Worm (Caenorhabditis elegans) whole organism, L1 larva: ENCODE measurements around the gene nhr-232.
A peak's percentile ranks its signal among the peaks of the same experiment; 100 is the strongest.

ENCODE experiments used
- C04F5.9 ChIP-seq: sonication (generic microtip); optimal IDR thresholded peaks from 2 replicates; lab custom pipeline; 2016; ENCODE audit warnings: missing genetic modification characterization, missing compliant biosample characterization
- C34B4.2 ChIP-seq: sonication (generic microtip); optimal IDR thresholded peaks from 2 replicates; lab custom pipeline; 2017; ENCODE audit warnings: mild to moderate bottlenecking, missing genetic modification characterization, missing compliant biosample characterization
- F16B12.6 ChIP-seq: fragments of 150-350 bp; optimal IDR thresholded peaks from 2 replicates; lab custom pipeline; 2014; ENCODE audit warnings: missing biosample characterization, missing genetic modification characterization
- aha-1 ChIP-seq: fragments of 150-350 bp; optimal IDR thresholded peaks from 2 replicates; lab custom pipeline; 2014; ENCODE audit warnings: missing biosample characterization, missing genetic modification characterization
- blmp-1 ChIP-seq: fragments of 150-350 bp; optimal IDR thresholded peaks from 2 replicates; lab custom pipeline; 2014; ENCODE audit warnings: missing biosample characterization, missing genetic modification characterization
- ceh-63 ChIP-seq: fragments of 200-800 bp; sonication (Bioruptor generic); optimal IDR thresholded peaks from 2 replicates; lab custom pipeline; 2018; ENCODE audit warnings: mild to moderate bottlenecking, missing genetic modification characterization, missing compliant biosample characterization
- ceh-82 ChIP-seq, 3 experiments: fragments of 150-350 bp in 1 of 3; sonication (generic microtip) in 2 of 3; optimal IDR thresholded peaks; 2 replicates each; lab custom pipeline; 2014 to 2017; ENCODE audit warnings: missing biosample characterization in 3 of 3, missing genetic modification characterization in 3 of 3
- ceh-90 ChIP-seq: sonication (generic microtip); optimal IDR thresholded peaks from 2 replicates; lab custom pipeline; 2016; ENCODE audit warnings: missing genetic modification characterization, missing compliant biosample characterization
- dsc-1 ChIP-seq: sonication (generic microtip); optimal IDR thresholded peaks from 2 replicates; lab custom pipeline; 2016; ENCODE audit warnings: mild to moderate bottlenecking, missing genetic modification characterization, missing compliant biosample characterization
- efl-1 ChIP-seq, 4 experiments: fragments of 150-350 bp; optimal IDR thresholded peaks in 3 of 4; peaks in 1 of 4; 1 replicate in 1 of 4; 2 replicates in 3 of 4; lab custom pipeline; 2014; ENCODE audit warnings: missing biosample characterization in 2 of 4, missing genetic modification characterization in 2 of 4, missing genetic modification reagents in 2 of 4
- elt-2 ChIP-seq: sonication (generic microtip); optimal IDR thresholded peaks from 2 replicates; lab custom pipeline; 2016; ENCODE audit warnings: missing genetic modification characterization, mild to moderate bottlenecking, inconsistent platforms, missing compliant biosample characterization, missing genetic modification reagents
- elt-3 ChIP-seq, 6 experiments: fragments of 150-350 bp in 1 of 6; sonication (generic microtip); optimal IDR thresholded peaks; 2 replicates each; lab custom pipeline; 2017 to 2018; ENCODE audit warnings: missing biosample characterization in 6 of 6, missing genetic modification characterization in 6 of 6, inconsistent platforms in 1 of 6
- ets-5 ChIP-seq: fragments of 200-800 bp; sonication (Bioruptor generic); IDR thresholded peaks from 2 replicates; pipeline ENCODE4 v1.3.6; 2022; ENCODE audit warnings: missing genetic modification characterization, missing compliant biosample characterization
- fkh-10 ChIP-seq: sonication (generic microtip); optimal IDR thresholded peaks from 2 replicates; lab custom pipeline; 2017; ENCODE audit warnings: missing biosample characterization, missing genetic modification reagents, missing genetic modification characterization
- fkh-8 ChIP-seq: sonication (generic microtip); optimal IDR thresholded peaks from 2 replicates; lab custom pipeline; 2016; ENCODE audit warnings: mild to moderate bottlenecking, missing genetic modification characterization, missing compliant biosample characterization
- hpl-2 ChIP-seq: fragments of 150-350 bp; optimal IDR thresholded peaks from 2 replicates; lab custom pipeline; 2014; ENCODE audit warnings: missing biosample characterization, missing genetic modification reagents, missing genetic modification characterization
- irx-1 ChIP-seq: sonication (generic microtip); optimal IDR thresholded peaks from 2 replicates; lab custom pipeline; 2016; ENCODE audit warnings: missing genetic modification characterization, missing compliant biosample characterization
- isw-1 ChIP-seq: fragments of 200-800 bp; sonication (Bioruptor generic); IDR thresholded peaks from 2 replicates; pipeline ENCODE4 v1.3.6; 2022; ENCODE audit warnings: missing genetic modification characterization, missing compliant biosample characterization
- jun-1 ChIP-seq: fragments of 150-350 bp; optimal IDR thresholded peaks from 2 replicates; lab custom pipeline; 2014; ENCODE audit warnings: missing biosample characterization, missing genetic modification reagents, missing genetic modification characterization
- lin-13 ChIP-seq: fragments of 150-350 bp; optimal IDR thresholded peaks from 2 replicates; lab custom pipeline; 2014; ENCODE audit warnings: missing biosample characterization, missing genetic modification reagents, missing genetic modification characterization
- lin-14 ChIP-seq: fragments of 200-800 bp; sonication (Bioruptor generic); optimal IDR thresholded peaks from 2 replicates; lab custom pipeline; 2018; ENCODE audit warnings: mild to moderate bottlenecking, missing genetic modification characterization, moderate library complexity, missing compliant biosample characterization
- lin-39 ChIP-seq: fragments of 150-350 bp; optimal IDR thresholded peaks from 2 replicates; lab custom pipeline; 2014; ENCODE audit warnings: missing biosample characterization, missing genetic modification reagents, missing genetic modification characterization
- lir-3 ChIP-seq: sonication (generic microtip); optimal IDR thresholded peaks from 2 replicates; lab custom pipeline; 2016; ENCODE audit warnings: mild to moderate bottlenecking, missing genetic modification characterization, moderate library complexity, missing compliant biosample characterization; ENCODE audit not compliant: poor library complexity
- mdl-1 ChIP-seq, 2 experiments: fragments of 150-350 bp; optimal IDR thresholded peaks; 2 replicates each; lab custom pipeline; 2014 to 2017; ENCODE audit warnings: missing biosample characterization in 2 of 2, missing genetic modification characterization in 2 of 2, inconsistent platforms in 1 of 2
- nhr-47 ChIP-seq: sonication (generic microtip); optimal IDR thresholded peaks from 2 replicates; lab custom pipeline; 2016; ENCODE audit warnings: mild to moderate bottlenecking, missing genetic modification characterization, moderate library complexity, missing compliant biosample characterization
- nhr-71 ChIP-seq: sonication (generic microtip); optimal IDR thresholded peaks from 2 replicates; lab custom pipeline; 2016; ENCODE audit warnings: mild to moderate bottlenecking, missing genetic modification characterization, moderate library complexity, missing compliant biosample characterization
- nhr-85 ChIP-seq: sonication (generic microtip); peaks from one replicate; lab custom pipeline; 2016; ENCODE audit warnings: missing genetic modification characterization, inconsistent platforms, missing compliant biosample characterization
- nhr-90 ChIP-seq: sonication (generic microtip); optimal IDR thresholded peaks from 2 replicates; lab custom pipeline; 2016; ENCODE audit warnings: mild to moderate bottlenecking, missing genetic modification characterization, missing compliant biosample characterization; ENCODE audit not compliant: poor library complexity
- pag-3 ChIP-seq: sonication (generic microtip); optimal IDR thresholded peaks from 2 replicates; lab custom pipeline; 2017; ENCODE audit warnings: missing genetic modification characterization, mild to moderate bottlenecking, missing compliant biosample characterization, antibody characterized with exemption, borderline replicate concordance; ENCODE audit not compliant: insufficient read depth
- pax-3 ChIP-seq: fragments of 200-800 bp; sonication (Bioruptor generic); optimal IDR thresholded peaks from 2 replicates; lab custom pipeline; 2018; ENCODE audit warnings: mild to moderate bottlenecking, missing genetic modification characterization, moderate library complexity, missing compliant biosample characterization
- rnt-1 ChIP-seq: sonication (generic microtip); optimal IDR thresholded peaks from 2 replicates; lab custom pipeline; 2016; ENCODE audit warnings: mild to moderate bottlenecking, missing genetic modification characterization, moderate library complexity, missing compliant biosample characterization
- snpc-4 ChIP-seq: fragments of 150-350 bp; optimal IDR thresholded peaks from 2 replicates; lab custom pipeline; 2014; ENCODE audit warnings: missing biosample characterization, missing genetic modification characterization
- sox-4 ChIP-seq: sonication (generic microtip); optimal IDR thresholded peaks from 2 replicates; lab custom pipeline; 2016; ENCODE audit warnings: missing genetic modification characterization, missing compliant biosample characterization
- tlp-1 ChIP-seq: fragments of 150-350 bp; optimal IDR thresholded peaks from 2 replicates; lab custom pipeline; 2014; ENCODE audit warnings: missing biosample characterization, missing genetic modification characterization
- zag-1 ChIP-seq: fragments of 150-350 bp; optimal IDR thresholded peaks from 2 replicates; lab custom pipeline; 2014; ENCODE audit warnings: missing biosample characterization, missing genetic modification characterization
- zip-4 ChIP-seq: fragments of 200-800 bp; sonication (Bioruptor generic); optimal IDR thresholded peaks from 2 replicates; lab custom pipeline; 2018; ENCODE audit warnings: mild to moderate bottlenecking, missing genetic modification characterization, moderate library complexity, missing compliant biosample characterization
- ztf-4 ChIP-seq: fragments of 150-350 bp; optimal IDR thresholded peaks from 2 replicates; lab custom pipeline; 2014; ENCODE audit warnings: missing biosample characterization, missing genetic modification characterization

The nhr-232 gene

DNA sequence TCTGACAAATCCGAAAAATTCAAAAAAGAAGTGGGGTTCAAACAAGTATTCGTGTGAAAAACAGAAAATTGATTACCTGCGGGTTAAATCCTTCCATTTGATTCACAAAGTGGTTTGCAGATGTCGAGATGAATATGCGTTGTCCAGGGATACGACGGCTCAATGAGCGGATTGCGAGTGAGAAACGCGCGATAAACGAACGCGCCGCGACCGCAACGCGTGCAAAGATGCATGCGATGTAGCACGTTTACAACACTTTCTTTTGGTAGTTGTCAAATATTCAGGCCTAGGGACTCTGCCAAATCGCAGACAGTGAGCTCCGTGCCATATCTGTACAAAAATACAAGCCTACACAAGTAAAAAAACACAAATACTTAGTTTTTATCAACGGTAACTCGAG lies 17.3 kb upstream of the nhr-232 start, which contains the start of gene fubl-1 (continued):
- TF ChIP-seq snpc-4 (tag; lab: Kevin White, UChicago) = no peak
- TF ChIP-seq tlp-1 = no peak
- TF ChIP-seq dsc-1 (tag; lab: Kevin White, UChicago) = peak; percentile 25
- no peak for TF ChIP-seq ceh-90 (tag; lab: Kevin White, UChicago)
- TF ChIP-seq rnt-1 (tag; lab: Kevin White, UChicago) = no peak
- no peak for TF ChIP-seq C34B4.2 (tag; lab: Kevin White, UChicago)
- no peak for TF ChIP-seq ets-5 (GFP tag; lab: Robert Waterston, UW)
- no peak for TF ChIP-seq lir-3 (tag; lab: Kevin White, UChicago)
- TF ChIP-seq fkh-10 = no peak
- TF ChIP-seq nhr-85 (tag; lab: Kevin White, UChicago) = no peak
- TF ChIP-seq elt-2 = no peak
- peak in 1 of 3 experiments; percentile 61 for TF ChIP-seq ceh-82 (tag; optimal IDR thresholded peaks at IDR 0.05; lab: Kevin White, UChicago)
- TF ChIP-seq zip-4 (GFP tag; lab: Kevin White, UChicago) = no peak
- no peak for TF ChIP-seq lin-13 (GFP tag; lab: Kevin White, UChicago)
- no peak for TF ChIP-seq aha-1 (tag; lab: Kevin White, UChicago)
- TF ChIP-seq isw-1 (GFP tag; lab: Robert Waterston, UW) = no peak
- no peak for TF ChIP-seq ceh-63 (GFP tag; lab: Kevin White, UChicago)
- TF ChIP-seq F16B12.6 (tag; lab: Kevin White, UChicago) = no peak
- TF ChIP-seq blmp-1 (tag; lab: Kevin White, UChicago) = peak; percentile 13
- no peak for TF ChIP-seq pag-3
- no peak for TF ChIP-seq zag-1 (tag; lab: Kevin White, UChicago)
- TF ChIP-seq nhr-71 (tag; lab: Kevin White, UChicago) = peak; percentile 24
- no peak for TF ChIP-seq ztf-4
- peak; percentile 43 for TF ChIP-seq lin-14
- TF ChIP-seq efl-1 (optimal IDR thresholded peaks at IDR 0.05; lab: Kevin White, UChicago) = peak; percentile 37 to 42
- TF ChIP-seq efl-1 (GFP tag; optimal IDR thresholded peaks at IDR 0.05 in 1 of 2; lab: Kevin White, UChicago) = peak in 1 of 2 experiments; percentile 27
- no peak for TF ChIP-seq mdl-1 (tag; optimal IDR thresholded peaks at IDR 0.05; lab: Kevin White, UChicago)
- no peak for TF ChIP-seq jun-1 (tag; lab: Kevin White, UChicago)
- no peak for TF ChIP-seq elt-3 (tag; optimal IDR thresholded peaks at IDR 0.05; lab: Kevin White, UChicago)
- TF ChIP-seq nhr-90 = no peak

DNA sequence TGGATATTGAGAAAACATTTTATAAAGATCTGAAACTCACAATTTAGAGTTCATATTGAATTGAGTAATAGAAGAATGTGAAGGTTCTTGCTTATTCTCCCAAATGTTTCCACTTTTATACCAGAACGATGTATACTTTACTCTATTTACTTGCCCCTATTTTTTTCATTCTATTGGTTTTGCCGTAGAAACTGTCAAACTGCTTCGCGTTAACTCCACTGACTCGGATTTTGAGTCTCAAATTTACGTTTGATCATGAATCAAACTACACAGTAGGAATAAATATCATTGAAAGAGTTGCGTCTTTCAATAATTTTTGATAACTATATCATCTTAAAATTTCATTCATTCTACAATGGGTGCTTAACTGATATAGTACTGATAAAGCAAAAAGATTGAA lies 16.1 kb upstream of the nhr-232 start, which contains the start of gene fipr-8:
Gene fipr-8 (minus strand): TSS at position 101 of the 400 bp plus-strand sequence.
- TF ChIP-seq irx-1 (no peak), C04F5.9 (tag; lab: Kevin White, UChicago) (no peak)

DNA sequence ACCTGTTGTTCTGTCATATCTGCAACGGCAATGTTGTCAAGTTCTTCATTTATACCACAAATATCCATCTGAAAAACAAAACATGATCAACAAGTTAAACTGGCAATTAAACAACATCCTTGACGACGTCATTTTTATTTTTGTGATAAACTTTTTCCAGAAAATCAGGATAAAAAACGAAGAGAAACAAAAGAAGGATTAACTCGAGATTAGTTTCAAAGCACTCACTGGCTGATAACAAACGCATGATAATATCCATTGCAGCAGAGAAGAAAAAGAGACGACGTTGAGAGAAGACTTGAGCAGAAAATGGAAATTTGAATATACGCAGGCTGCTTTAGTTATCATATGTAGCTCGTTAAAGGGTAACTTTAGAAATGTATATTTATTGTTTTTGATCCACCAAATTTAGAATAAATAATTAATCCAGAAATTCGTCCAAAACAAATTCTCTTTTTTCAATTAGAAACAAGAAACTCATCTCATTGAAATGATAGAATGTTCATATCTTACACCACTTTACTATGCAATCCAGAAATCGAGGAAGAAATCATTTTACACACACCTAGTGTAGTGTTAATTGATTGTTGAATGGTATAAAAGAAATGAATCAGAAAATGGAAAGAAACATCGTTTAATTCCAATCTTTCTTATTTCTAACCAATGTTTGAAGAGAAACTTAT lies 14.7 kb upstream of the nhr-232 start, which contains the start of the genes C12D8.21 and col-148:
Gene C12D8.21 (minus strand): TSS at position 68 of the 683 bp plus-strand sequence.
Gene col-148 (plus strand): TSS at position 633 of the 683 bp plus-strand sequence.
- TF ChIP-seq pax-3 (tag; lab: Kevin White, UChicago) (peak; percentile 62), nhr-71 (tag; lab: Kevin White, UChicago) (peak; percentile 11), sox-4 (tag; lab: Kevin White, UChicago) (peak; percentile 22), fkh-8 (tag; lab: Kevin White, UChicago) (peak; percentile 72), lin-39 (tag; lab: Kevin White, UChicago) (no peak), hpl-2 (no peak), dsc-1 (tag; lab: Kevin White, UChicago) (peak; percentile 96), nhr-47 (tag; lab: Kevin White, UChicago) (peak; percentile 35), C34B4.2 (tag; lab: Kevin White, UChicago) (no peak)
